Fruit fly (Drosophila melanogaster) Kc167 (cell line): Measurements from ENCODE around the gene Obp22a.

Experiments used
- Myc ChIP-seq: fragments of >200 bp; optimal IDR thresholded peaks from 2 replicates; lab custom pipeline; 2017; ENCODE audit warnings: missing external identifiers
- Sin3A ChIP-seq: fragments of >200 bp; optimal IDR thresholded peaks from 2 replicates; lab custom pipeline; 2018; ENCODE audit warnings: missing external identifiers
- h ChIP-seq: fragments of >200 bp; optimal IDR thresholded peaks from 3 replicates; lab custom pipeline; 2018; ENCODE audit warnings: missing external identifiers
- insv ChIP-seq: fragments of >200 bp; optimal IDR thresholded peaks from 3 replicates; lab custom pipeline; 2018; ENCODE audit warnings: missing external identifiers
- psq ChIP-seq: fragments of >200 bp; optimal IDR thresholded peaks from 2 replicates; lab custom pipeline; 2017; ENCODE audit warnings: missing external identifiers
- ttk ChIP-seq: sonication (Bioruptor generic); optimal IDR thresholded peaks from 2 replicates; lab custom pipeline; 2017; ENCODE audit warnings: missing external identifiers

The Obp22a gene

DNA sequence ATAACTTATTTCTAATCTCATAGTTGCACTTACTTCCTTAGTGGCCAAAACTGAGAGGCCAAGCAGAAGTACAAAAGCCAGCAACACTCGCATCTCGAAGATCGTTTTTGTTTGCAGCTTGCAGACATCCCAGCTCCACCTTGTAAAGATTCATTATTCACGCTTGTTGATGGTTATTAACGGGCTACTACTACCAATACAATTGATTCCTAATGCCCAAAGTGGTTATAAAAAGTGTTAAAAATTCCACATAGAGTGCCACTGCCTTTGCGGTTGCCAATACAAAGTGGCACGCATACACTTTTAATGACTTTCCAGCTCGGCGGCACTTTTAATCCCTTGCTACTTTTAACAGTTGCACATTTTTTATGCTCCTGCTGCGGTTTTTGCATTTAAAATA lies at the start of gene Obp22a:
TSS of gene Obp22a (minus strand) at position 101 of the 400 bp plus-strand sequence.
- TF ChIP-seq Myc (lab: Kevin White, UChicago) (no peak), ttk (lab: Kevin White, UChicago) (no peak), insv (no peak), Sin3A (no peak), psq (lab: Kevin White, UChicago) (no peak), h (no peak)

DNA sequence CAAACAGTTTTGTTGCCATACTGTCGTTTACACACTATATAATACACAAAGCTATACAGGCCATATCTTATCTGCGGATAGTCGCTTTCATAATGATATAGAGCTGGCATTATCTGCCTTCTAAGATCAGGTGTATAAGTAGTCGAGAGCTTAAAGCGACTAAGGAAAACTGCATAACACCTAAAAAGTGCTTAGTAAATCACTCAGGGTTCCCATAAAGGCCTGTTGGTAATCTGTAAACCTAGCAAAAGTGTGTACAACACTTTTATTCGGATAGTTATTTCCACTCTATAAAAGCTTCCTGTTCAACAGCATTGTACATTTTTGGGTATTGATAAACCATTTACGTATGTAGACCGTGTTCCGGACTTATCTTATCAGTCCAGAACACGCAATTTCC lies 47.5 kb upstream of the Obp22a start:
- no peak for TF ChIP-seq h
- no peak for TF ChIP-seq Myc (lab: Kevin White, UChicago)
- no peak for TF ChIP-seq ttk (lab: Kevin White, UChicago)
- no peak for TF ChIP-seq insv

- no peak for TF ChIP-seq insv
- no peak for TF ChIP-seq psq (lab: Kevin White, UChicago)
- no peak for TF ChIP-seq ttk (lab: Kevin White, UChicago)
- no peak for TF ChIP-seq h
- no peak for TF ChIP-seq Sin3A
- TF ChIP-seq Myc (lab: Kevin White, UChicago) = no peak
Observed at dm6 chr2L:2038956-2039263, 47.0 kb upstream of the Obp22a start.

DNA sequence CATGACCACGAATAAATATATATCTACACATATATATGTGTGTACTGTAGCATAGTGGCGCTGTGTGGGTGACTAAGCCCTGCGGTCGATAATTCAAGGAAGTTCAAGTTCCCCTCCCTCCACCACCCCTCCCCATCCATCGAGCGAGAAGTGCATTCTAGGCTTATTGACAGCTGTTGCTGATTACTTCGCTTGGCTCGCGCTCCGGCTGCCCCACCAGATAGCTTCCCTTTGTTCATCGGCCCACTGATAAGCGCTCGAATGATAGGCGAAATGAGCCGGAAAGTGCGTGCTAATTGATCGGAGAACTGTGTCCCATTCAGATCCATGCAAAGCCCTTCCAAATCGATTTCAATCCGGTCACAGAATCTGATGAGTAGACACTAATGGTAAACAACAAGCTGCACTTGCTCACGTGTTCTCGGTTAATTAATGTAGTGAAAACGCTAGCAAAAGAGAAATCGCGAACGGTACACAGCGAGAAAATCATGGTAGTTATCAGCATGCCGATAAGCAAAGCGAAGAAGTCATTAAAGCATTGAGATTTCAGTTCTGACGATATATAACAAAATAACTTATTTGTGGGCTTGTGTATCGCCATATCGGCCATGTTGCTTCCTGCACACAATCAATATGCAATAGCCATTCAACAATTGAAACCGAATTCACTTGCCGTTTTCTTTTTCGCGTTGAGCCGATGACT lies 46.4 kb upstream of the Obp22a start:
- TF ChIP-seq insv (no peak), ttk (lab: Kevin White, UChicago) (no peak), h (no peak), psq (lab: Kevin White, UChicago) (no peak), Sin3A (no peak), Myc (lab: Kevin White, UChicago) (no peak)

- TF ChIP-seq psq (lab: Kevin White, UChicago) (no peak), ttk (lab: Kevin White, UChicago) (no peak), Sin3A (no peak), insv (no peak), h (no peak)
Observed at dm6 chr2L:2037551-2038252, 45.7 kb upstream of the Obp22a start.

dm6 chr2L:2037165-2037550 lies 45.2 kb upstream of the Obp22a start, which contains the start of gene lectin-22C:
TSS of gene lectin-22C (minus strand) at chr2L:2037265.
- TF ChIP-seq psq (lab: Kevin White, UChicago) = no peak

- TF ChIP-seq ttk (lab: Kevin White, UChicago) = no peak
- no peak for TF ChIP-seq h
- TF ChIP-seq Sin3A = no peak
- no peak for TF ChIP-seq Myc (lab: Kevin White, UChicago)
- TF ChIP-seq psq (lab: Kevin White, UChicago) = no peak
- TF ChIP-seq insv = no peak
Observed at dm6 chr2L:2035941-2036340, 44.0 kb upstream of the Obp22a start, which contains the start of gene CG42296. TSS of gene CG42296 (minus strand) at chr2L:2036041.

- TF ChIP-seq insv (no peak), Myc (lab: Kevin White, UChicago) (no peak), h (no peak), Sin3A (no peak), ttk (lab: Kevin White, UChicago) (no peak), psq (lab: Kevin White, UChicago) (no peak)
Observed at dm6 chr2L:2032076-2032475, 40.1 kb upstream of the Obp22a start.

dm6 chr2L:2031522-2031921 lies 39.6 kb upstream of the Obp22a start:
- no peak for TF ChIP-seq insv
- no peak for TF ChIP-seq ttk (lab: Kevin White, UChicago)
- TF ChIP-seq Sin3A = no peak
- TF ChIP-seq Myc (lab: Kevin White, UChicago) = no peak
- no peak for TF ChIP-seq h
- TF ChIP-seq psq (lab: Kevin White, UChicago) = no peak

dm6 chr2L:2022823-2023222 lies 30.9 kb upstream of the Obp22a start:
- TF ChIP-seq ttk (lab: Kevin White, UChicago) (no peak), psq (lab: Kevin White, UChicago) (no peak), insv (no peak), Sin3A (no peak)

DNA sequence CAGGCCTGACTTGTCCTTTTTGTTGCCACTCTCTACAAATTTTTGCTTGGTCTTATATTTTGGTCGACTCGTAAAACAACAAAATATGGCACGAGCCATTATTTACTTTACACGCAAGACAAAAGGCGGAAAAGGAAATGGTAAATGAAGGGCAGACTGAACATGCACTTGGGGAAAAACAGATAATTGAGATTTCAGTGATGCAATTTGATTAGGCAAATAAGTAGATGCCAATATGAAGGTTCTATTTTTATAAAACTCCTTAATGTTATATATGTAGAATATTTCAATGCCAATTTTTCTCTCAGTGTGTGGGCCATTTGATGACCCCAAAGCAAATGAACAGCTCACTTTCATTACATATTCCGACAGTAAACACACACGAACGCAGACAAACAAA lies 23.2 kb upstream of the Obp22a start:
- TF ChIP-seq Myc (lab: Kevin White, UChicago) = no peak
- no peak for TF ChIP-seq ttk (lab: Kevin White, UChicago)
- TF ChIP-seq Sin3A = no peak
- TF ChIP-seq h = no peak
- TF ChIP-seq insv = no peak
- no peak for TF ChIP-seq psq (lab: Kevin White, UChicago)

DNA sequence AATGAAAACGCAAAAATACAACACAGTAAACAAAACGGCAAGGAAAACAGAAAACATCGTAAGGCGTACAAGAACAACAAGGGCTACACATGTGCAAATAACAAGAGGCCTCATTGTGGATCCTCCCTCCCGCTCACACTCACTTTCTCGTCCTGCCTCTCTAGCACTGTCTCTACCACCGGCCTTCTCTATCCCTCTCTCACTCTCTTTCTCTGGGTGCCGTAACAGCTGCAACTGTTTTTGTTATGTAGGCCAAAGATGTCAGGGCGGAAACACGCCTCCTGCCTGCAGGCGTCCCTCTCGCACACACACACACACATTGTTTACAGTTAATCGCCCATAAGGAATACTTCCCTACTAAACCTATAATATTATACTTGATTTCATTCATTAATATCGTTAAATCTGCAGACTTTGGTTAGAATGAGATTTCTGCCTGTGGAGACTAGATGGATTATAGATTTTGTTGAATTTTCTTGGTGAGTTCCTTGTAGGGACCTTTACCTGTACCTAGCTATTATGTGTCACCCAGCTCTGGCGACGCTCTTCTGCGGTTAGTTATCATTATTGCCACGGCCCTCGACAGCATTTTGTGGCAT lies 22.0 kb upstream of the Obp22a start:
- TF ChIP-seq Myc (lab: Kevin White, UChicago) (no peak), ttk (lab: Kevin White, UChicago) (no peak), h (no peak), psq (lab: Kevin White, UChicago) (no peak)

DNA sequence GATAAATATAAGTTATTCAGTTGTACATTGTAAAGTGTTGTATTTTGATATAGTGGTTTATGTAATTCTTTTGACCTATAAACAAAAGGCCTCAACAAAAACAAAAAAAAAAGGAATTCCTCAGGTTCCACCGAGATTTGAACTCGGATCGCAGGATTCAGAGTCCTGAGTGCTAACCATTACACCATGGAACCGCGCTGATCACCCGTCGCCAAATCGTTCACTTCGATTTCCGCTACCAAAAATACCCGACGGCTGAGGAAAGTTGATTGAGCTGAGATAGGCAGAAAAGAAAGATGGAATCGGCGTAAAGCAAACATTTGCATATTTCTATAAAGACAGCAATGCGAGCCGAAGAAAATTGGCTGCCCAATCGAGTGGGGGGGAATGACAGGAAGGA lies 21.1 kb upstream of the Obp22a start:
- TF ChIP-seq ttk (lab: Kevin White, UChicago) (no peak), h (no peak), psq (lab: Kevin White, UChicago) (no peak), Sin3A (no peak), insv (no peak)
